Worm (Caenorhabditis elegans) whole organism, mixed stage, embryonic: ENCODE measurements around the gene ZK1055.4.

Experiments
- M03D4.4 ChIP-seq: sonication (generic microtip); optimal IDR thresholded peaks from 2 replicates; lab custom pipeline; 2017; ENCODE audit warnings: mild to moderate bottlenecking, missing genetic modification characterization, missing compliant biosample characterization
- blmp-1 ChIP-seq: fragments of 150-350 bp; optimal IDR thresholded peaks from 2 replicates; lab custom pipeline; 2014; ENCODE audit warnings: missing biosample characterization, missing genetic modification characterization
- ceh-39 ChIP-seq: fragments of 150-350 bp; optimal IDR thresholded peaks from 2 replicates; lab custom pipeline; 2014; ENCODE audit warnings: missing biosample characterization, missing genetic modification characterization
- ceh-43 ChIP-seq: fragments of 200-800 bp; sonication (Bioruptor generic); optimal IDR thresholded peaks from 2 replicates; lab custom pipeline; 2018; ENCODE audit warnings: mild to moderate bottlenecking, missing genetic modification characterization, moderate library complexity, missing compliant biosample characterization
- ceh-83 ChIP-seq: fragments of 200-800 bp; sonication (Bioruptor generic); optimal IDR thresholded peaks from 2 replicates; lab custom pipeline; 2018; ENCODE audit warnings: mild to moderate bottlenecking, missing genetic modification characterization, missing compliant biosample characterization
- cnd-1 ChIP-seq: fragments of 200-800 bp; sonication (Bioruptor generic); optimal IDR thresholded peaks from 2 replicates; lab custom pipeline; 2018; ENCODE audit warnings: mild to moderate bottlenecking, missing genetic modification characterization, missing compliant biosample characterization
- drap-1 ChIP-seq: fragments of 200-800 bp; sonication (Bioruptor generic); optimal IDR thresholded peaks from 3 replicates; lab custom pipeline; 2018; ENCODE audit warnings: mild to moderate bottlenecking, missing genetic modification characterization, missing compliant biosample characterization
- flh-1 ChIP-seq: fragments of 200-800 bp; sonication (Bioruptor generic); optimal IDR thresholded peaks from 2 replicates; lab custom pipeline; 2018; ENCODE audit warnings: mild to moderate bottlenecking, missing genetic modification characterization, moderate library complexity, missing compliant biosample characterization
- ham-2 ChIP-seq: fragments of 200-800 bp; sonication (Bioruptor generic); optimal IDR thresholded peaks from 2 replicates; lab custom pipeline; 2018; ENCODE audit warnings: mild to moderate bottlenecking, missing genetic modification characterization, missing compliant biosample characterization
- hlh-1 ChIP-seq: fragments of 150-350 bp; optimal IDR thresholded peaks from 2 replicates; lab custom pipeline; 2014; ENCODE audit warnings: missing biosample characterization, missing genetic modification reagents, missing genetic modification characterization
- lin-13 ChIP-seq: fragments of 150-350 bp; optimal IDR thresholded peaks from 2 replicates; lab custom pipeline; 2014; ENCODE audit warnings: missing biosample characterization, missing genetic modification characterization
- lin-32 ChIP-seq: fragments of 200-800 bp; sonication (Bioruptor generic); optimal IDR thresholded peaks from 2 replicates; lab custom pipeline; 2018; ENCODE audit warnings: mild to moderate bottlenecking, missing genetic modification characterization, missing compliant biosample characterization
- lsy-2 ChIP-seq: fragments of 150-350 bp; optimal IDR thresholded peaks from 2 replicates; lab custom pipeline; 2014; ENCODE audit warnings: missing biosample characterization, missing genetic modification characterization
- mep-1 ChIP-seq: fragments of 150-350 bp; optimal IDR thresholded peaks from 2 replicates; lab custom pipeline; 2017; ENCODE audit warnings: missing biosample characterization, missing genetic modification reagents, missing genetic modification characterization, inconsistent platforms
- mls-2 ChIP-seq: sonication (generic microtip); optimal IDR thresholded peaks from 2 replicates; lab custom pipeline; 2016; ENCODE audit warnings: mild to moderate bottlenecking, missing genetic modification characterization, moderate library complexity, missing compliant biosample characterization
- nhr-12 ChIP-seq: fragments of 150-350 bp; optimal IDR thresholded peaks from 2 replicates; lab custom pipeline; 2014; ENCODE audit warnings: missing biosample characterization, missing genetic modification characterization
- nhr-2 ChIP-seq: fragments of 150-350 bp; optimal IDR thresholded peaks from 2 replicates; lab custom pipeline; 2014; ENCODE audit warnings: missing biosample characterization, missing genetic modification characterization
- nhr-237 ChIP-seq: fragments of 150-350 bp; optimal IDR thresholded peaks from 2 replicates; lab custom pipeline; 2014; ENCODE audit warnings: missing biosample characterization, missing genetic modification characterization
- nhr-28 ChIP-seq: fragments of 150-350 bp; optimal IDR thresholded peaks from 2 replicates; lab custom pipeline; 2014; ENCODE audit warnings: missing biosample characterization, missing genetic modification characterization
- nhr-76 ChIP-seq: sonication (generic microtip); optimal IDR thresholded peaks from 2 replicates; lab custom pipeline; 2017; ENCODE audit warnings: missing biosample characterization, missing genetic modification characterization
- pha-4 ChIP-seq: fragments of 150-350 bp; optimal IDR thresholded peaks from 2 replicates; lab custom pipeline; 2018; ENCODE audit warnings: missing biosample characterization, missing genetic modification reagents, missing genetic modification characterization
- sem-2 ChIP-seq: fragments of 200-800 bp; sonication (Bioruptor generic); optimal IDR thresholded peaks from 2 replicates; lab custom pipeline; 2018; ENCODE audit warnings: mild to moderate bottlenecking, missing genetic modification characterization, missing compliant biosample characterization
- snpc-4 ChIP-seq: fragments of 150-350 bp; optimal IDR thresholded peaks from 2 replicates; lab custom pipeline; 2014; ENCODE audit warnings: missing biosample characterization, missing genetic modification characterization
- tbx-8 ChIP-seq: fragments of 200-800 bp; sonication (Bioruptor generic); optimal IDR thresholded peaks from 2 replicates; lab custom pipeline; 2018; ENCODE audit warnings: mild to moderate bottlenecking, missing genetic modification characterization, moderate library complexity, missing compliant biosample characterization
- unc-120 ChIP-seq: sonication (generic microtip); optimal IDR thresholded peaks from 2 replicates; lab custom pipeline; 2017; ENCODE audit warnings: missing genetic modification characterization, missing compliant biosample characterization; ENCODE audit not compliant: poor library complexity, severe bottlenecking
- unc-39 ChIP-seq: fragments of 150-350 bp; optimal IDR thresholded peaks from 2 replicates; lab custom pipeline; 2014; ENCODE audit warnings: missing biosample characterization, missing genetic modification characterization
- unc-62 ChIP-seq: fragments of 150-350 bp; optimal IDR thresholded peaks from 2 replicates; lab custom pipeline; 2014; ENCODE audit warnings: missing biosample characterization, missing genetic modification reagents, missing genetic modification characterization
- zip-8 ChIP-seq: fragments of 150-350 bp; optimal IDR thresholded peaks from 2 replicates; lab custom pipeline; 2014; ENCODE audit warnings: missing biosample characterization, missing genetic modification characterization
- ztf-11 ChIP-seq: fragments of 150-350 bp; optimal IDR thresholded peaks from 2 replicates; lab custom pipeline; 2014; ENCODE audit warnings: missing biosample characterization, missing genetic modification characterization

ZK1055.4 gene

ce11 chrV:6557035-6557434 lies 24.8 kb upstream of the ZK1055.4 start, which contains the start of gene spp-27:
TSS of gene spp-27 (minus strand) at chrV:6557135.
- TF ChIP-seq lin-32 (GFP tag; lab: Kevin White, UChicago) = no peak
- TF ChIP-seq flh-1 (GFP tag; lab: Kevin White, UChicago) = no peak
- TF ChIP-seq lin-13 = no peak
- no peak for TF ChIP-seq pha-4 (tag; lab: Kevin White, UChicago)
- no peak for TF ChIP-seq ceh-83 (GFP tag; lab: Kevin White, UChicago)
- no peak for TF ChIP-seq zip-8
- TF ChIP-seq tbx-8 = no peak
- no peak for TF ChIP-seq nhr-28 (tag; lab: Kevin White, UChicago)
- no peak for TF ChIP-seq hlh-1 (tag; lab: Kevin White, UChicago)
- TF ChIP-seq nhr-237 (tag; lab: Kevin White, UChicago) = no peak

DNA sequence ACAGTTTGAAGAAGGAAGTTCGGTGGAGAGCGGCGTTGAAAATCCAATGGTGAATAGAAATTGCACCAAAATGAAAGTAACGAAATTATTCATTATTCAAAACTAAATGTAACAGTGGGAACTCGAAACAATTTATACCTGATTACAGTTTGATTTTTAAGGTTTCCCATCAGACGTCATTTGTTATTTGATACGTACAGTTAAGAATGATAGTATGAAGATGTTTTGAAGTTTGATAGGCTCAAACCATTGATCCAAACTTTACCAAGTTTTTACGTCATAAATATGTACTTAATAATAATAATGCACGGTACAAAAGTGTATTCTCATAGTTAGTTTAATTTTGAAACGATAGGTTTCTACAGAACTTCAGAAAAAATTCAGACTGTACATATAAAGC lies 23.8 kb upstream of the ZK1055.4 start, which contains the start of gene spp-20:
spp-20 (minus strand) TSS at position 101 of the 400 bp plus-strand sequence.
- no peak for TF ChIP-seq mep-1 (tag; lab: Kevin White, UChicago)
- no peak for TF ChIP-seq unc-120
- no peak for TF ChIP-seq ham-2 (GFP tag; lab: Kevin White, UChicago)
- no peak for TF ChIP-seq drap-1
- TF ChIP-seq lsy-2 (tag; lab: Kevin White, UChicago) = no peak
- TF ChIP-seq cnd-1 = no peak
- TF ChIP-seq ceh-43 (GFP tag; lab: Kevin White, UChicago) = no peak
- no peak for TF ChIP-seq mls-2 (tag; lab: Kevin White, UChicago)
- no peak for TF ChIP-seq nhr-76 (tag; lab: Kevin White, UChicago)
- TF ChIP-seq nhr-12 = no peak
- no peak for TF ChIP-seq blmp-1 (tag; lab: Kevin White, UChicago)
- no peak for TF ChIP-seq zip-8
- no peak for TF ChIP-seq lin-32 (GFP tag; lab: Kevin White, UChicago)
- no peak for TF ChIP-seq unc-62 (GFP tag; lab: Kevin White, UChicago)
- TF ChIP-seq, all 35 proteins: peak for 0

DNA sequence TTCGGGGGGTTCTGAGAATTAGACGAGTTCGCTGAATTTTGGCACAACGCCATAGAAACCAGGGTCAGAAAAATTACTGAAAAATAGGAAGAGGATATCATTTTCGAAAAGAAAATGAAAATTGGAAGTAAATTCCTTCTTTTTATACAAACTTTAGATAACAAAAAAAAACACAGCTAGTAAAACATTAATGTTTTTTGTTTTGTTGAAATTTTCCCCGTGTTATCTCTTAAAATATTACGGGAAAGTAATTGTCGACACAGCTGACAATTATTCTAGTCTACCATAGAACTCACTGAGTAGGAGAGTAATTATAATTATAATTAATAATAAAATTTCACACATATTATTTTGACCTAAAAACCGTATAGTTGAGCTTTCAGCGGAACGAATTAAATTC lies 22.8 kb upstream of the ZK1055.4 start, which contains the start of gene spp-26:
spp-26 (minus strand) TSS at position 101 of the 400 bp plus-strand sequence.
- TF ChIP-seq lsy-2 (tag; lab: Kevin White, UChicago) (no peak), snpc-4 (tag; lab: Kevin White, UChicago) (no peak), ceh-39 (tag; lab: Kevin White, UChicago) (no peak), sem-2 (GFP tag; lab: Kevin White, UChicago) (no peak), lin-13 (no peak), nhr-76 (tag; lab: Kevin White, UChicago) (no peak), flh-1 (GFP tag; lab: Kevin White, UChicago) (no peak), pha-4 (tag; lab: Kevin White, UChicago) (no peak), unc-120 (no peak), mep-1 (tag; lab: Kevin White, UChicago) (no peak), drap-1 (no peak)

- TF ChIP-seq unc-39 (tag; lab: Kevin White, UChicago) (no peak), M03D4.4 (peak; percentile 55), nhr-237 (tag; lab: Kevin White, UChicago) (no peak)
These were observed 22.3 kb upstream of the ZK1055.4 start for ce11 chrV:6559585-6559984.

DNA sequence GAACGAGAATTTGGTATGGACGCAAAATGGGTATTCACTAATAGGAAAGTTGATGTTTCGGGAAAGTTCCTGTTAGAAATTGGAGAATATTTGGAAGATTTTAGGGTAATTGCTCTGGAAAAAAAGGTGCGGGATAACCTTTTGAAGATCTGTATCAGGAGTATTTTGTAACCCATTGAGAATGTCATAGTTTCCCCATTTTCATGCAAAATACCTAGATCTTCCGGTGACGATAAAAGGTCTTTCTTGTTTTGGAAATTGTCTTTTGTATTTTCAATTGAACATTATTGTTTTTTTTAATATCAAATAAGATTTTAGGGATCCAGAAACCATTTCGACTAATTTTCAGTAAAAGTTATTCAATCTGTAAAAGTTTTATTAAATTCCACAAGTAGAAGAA lies 20.3 kb upstream of the ZK1055.4 start, which contains the start of gene spp-19:
spp-19 (minus strand) TSS at position 101 of the 400 bp plus-strand sequence.
- TF ChIP-seq nhr-2 (tag; lab: Kevin White, UChicago) (no peak), lsy-2 (tag; lab: Kevin White, UChicago) (no peak), nhr-12 (no peak), ham-2 (GFP tag; lab: Kevin White, UChicago) (no peak), lin-32 (GFP tag; lab: Kevin White, UChicago) (no peak), M03D4.4 (no peak), mls-2 (tag; lab: Kevin White, UChicago) (no peak), zip-8 (no peak)

DNA sequence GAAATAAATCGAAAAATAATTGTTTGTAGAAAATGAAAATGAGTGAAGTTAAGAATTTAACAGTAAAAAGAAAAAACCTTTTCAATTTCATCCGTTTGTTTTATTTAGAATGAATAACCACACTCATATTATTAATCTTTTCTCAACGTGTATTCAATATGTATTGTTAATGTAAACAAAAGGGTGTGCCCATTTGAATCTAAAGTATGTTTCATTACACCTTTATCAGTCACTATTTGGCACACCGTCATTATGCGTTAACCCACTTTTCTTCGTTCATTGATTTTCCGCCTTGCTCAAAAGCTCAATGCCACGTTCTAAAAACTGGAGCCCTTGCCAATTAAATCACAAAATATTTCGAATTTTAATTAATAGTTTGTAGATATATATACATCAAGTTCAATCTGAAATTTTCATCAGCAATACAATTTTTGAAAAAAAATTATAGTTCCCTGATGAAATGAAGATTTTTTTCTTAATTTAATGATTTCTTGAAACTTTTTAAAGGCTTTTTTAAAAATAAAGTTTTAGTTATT lies 15.9 kb upstream of the ZK1055.4 start, which contains the start of gene K04A8.1:
K04A8.1 (plus strand) TSS at position 486 of the 536 bp plus-strand sequence.
- no peak for TF ChIP-seq hlh-1 (tag; lab: Kevin White, UChicago)
- TF ChIP-seq ztf-11 (tag; lab: Kevin White, UChicago) = no peak
